Worm (Caenorhabditis elegans) whole organism, L1 larva: ENCODE measurements around the gene nmr-2.

Experiments used
- C04F5.9 ChIP-seq: sonication (generic microtip); optimal IDR thresholded peaks from 2 replicates; lab custom pipeline; 2016; ENCODE audit warnings: missing genetic modification characterization, missing compliant biosample characterization
- C16A3.4 ChIP-seq: fragments of 150-350 bp; optimal IDR thresholded peaks from 2 replicates; lab custom pipeline; 2014; ENCODE audit warnings: missing biosample characterization, missing genetic modification characterization
- F16B12.6 ChIP-seq: fragments of 150-350 bp; optimal IDR thresholded peaks from 2 replicates; lab custom pipeline; 2014; ENCODE audit warnings: missing biosample characterization, missing genetic modification characterization
- aha-1 ChIP-seq: fragments of 150-350 bp; optimal IDR thresholded peaks from 2 replicates; lab custom pipeline; 2014; ENCODE audit warnings: missing biosample characterization, missing genetic modification characterization
- aly-2 ChIP-seq: fragments of 150-350 bp; optimal IDR thresholded peaks from 2 replicates; lab custom pipeline; 2014; ENCODE audit warnings: missing biosample characterization, missing genetic modification characterization
- ceh-63 ChIP-seq: fragments of 200-800 bp; sonication (Bioruptor generic); optimal IDR thresholded peaks from 2 replicates; lab custom pipeline; 2018; ENCODE audit warnings: mild to moderate bottlenecking, missing genetic modification characterization, missing compliant biosample characterization
- ceh-8 ChIP-seq: fragments of 200-800 bp; sonication (Bioruptor generic); optimal IDR thresholded peaks from 2 replicates; lab custom pipeline; 2018; ENCODE audit warnings: mild to moderate bottlenecking, missing genetic modification characterization, moderate library complexity, missing compliant biosample characterization
- dpl-1 ChIP-seq, 3 experiments: fragments of 150-350 bp in 2 of 3; sonication (generic microtip) in 1 of 3; optimal IDR thresholded peaks; 2 replicates each; lab custom pipeline; 2014 to 2017; ENCODE audit warnings: missing biosample characterization in 3 of 3, missing genetic modification characterization in 3 of 3, missing genetic modification reagents in 3 of 3
- efl-1 ChIP-seq, 4 experiments: fragments of 150-350 bp; optimal IDR thresholded peaks in 3 of 4; peaks in 1 of 4; 1 replicate in 1 of 4; 2 replicates in 3 of 4; lab custom pipeline; 2014; ENCODE audit warnings: missing biosample characterization in 2 of 4, missing genetic modification characterization in 2 of 4, missing genetic modification reagents in 2 of 4
- efl-3 ChIP-seq: fragments of 200-800 bp; sonication (Bioruptor generic); optimal IDR thresholded peaks from 2 replicates; lab custom pipeline; 2018; ENCODE audit warnings: mild to moderate bottlenecking, missing genetic modification characterization, missing compliant biosample characterization
- elt-2 ChIP-seq: sonication (generic microtip); optimal IDR thresholded peaks from 2 replicates; lab custom pipeline; 2016; ENCODE audit warnings: missing genetic modification characterization, mild to moderate bottlenecking, inconsistent platforms, missing compliant biosample characterization, missing genetic modification reagents
- elt-3 ChIP-seq, 6 experiments: fragments of 150-350 bp in 1 of 6; sonication (generic microtip); optimal IDR thresholded peaks; 2 replicates each; lab custom pipeline; 2017 to 2018; ENCODE audit warnings: missing biosample characterization in 6 of 6, missing genetic modification characterization in 6 of 6, inconsistent platforms in 1 of 6
- ets-5 ChIP-seq: fragments of 200-800 bp; sonication (Bioruptor generic); IDR thresholded peaks from 2 replicates; pipeline ENCODE4 v1.3.6; 2022; ENCODE audit warnings: missing genetic modification characterization, missing compliant biosample characterization
- fkh-4 ChIP-seq: sonication (generic microtip); optimal IDR thresholded peaks from 2 replicates; lab custom pipeline; 2016; ENCODE audit warnings: missing compliant biosample characterization, missing genetic modification characterization, borderline replicate concordance
- fkh-8 ChIP-seq: sonication (generic microtip); optimal IDR thresholded peaks from 2 replicates; lab custom pipeline; 2016; ENCODE audit warnings: mild to moderate bottlenecking, missing genetic modification characterization, missing compliant biosample characterization
- grh-1 ChIP-seq: fragments of 200-800 bp; sonication (Bioruptor generic); IDR thresholded peaks from 2 replicates; pipeline ENCODE4 v1.3.6; 2022; ENCODE audit warnings: missing genetic modification reagents, missing genetic modification characterization, missing compliant biosample characterization
- hlh-17 ChIP-seq: fragments of 200-800 bp; sonication (Bioruptor generic); optimal IDR thresholded peaks from 2 replicates; lab custom pipeline; 2018; ENCODE audit warnings: missing genetic modification characterization, mild to moderate bottlenecking, missing compliant biosample characterization, moderate library complexity, borderline replicate concordance
- hpl-2 ChIP-seq: fragments of 150-350 bp; optimal IDR thresholded peaks from 2 replicates; lab custom pipeline; 2014; ENCODE audit warnings: missing biosample characterization, missing genetic modification reagents, missing genetic modification characterization
- lin-13 ChIP-seq: fragments of 150-350 bp; optimal IDR thresholded peaks from 2 replicates; lab custom pipeline; 2014; ENCODE audit warnings: missing biosample characterization, missing genetic modification reagents, missing genetic modification characterization
- lin-14 ChIP-seq: fragments of 200-800 bp; sonication (Bioruptor generic); optimal IDR thresholded peaks from 2 replicates; lab custom pipeline; 2018; ENCODE audit warnings: mild to moderate bottlenecking, missing genetic modification characterization, moderate library complexity, missing compliant biosample characterization
- lin-39 ChIP-seq: fragments of 150-350 bp; optimal IDR thresholded peaks from 2 replicates; lab custom pipeline; 2014; ENCODE audit warnings: missing biosample characterization, missing genetic modification reagents, missing genetic modification characterization
- lsy-2 ChIP-seq, 2 experiments: fragments of 150-350 bp; optimal IDR thresholded peaks; 2 replicates each; lab custom pipeline; 2014; ENCODE audit warnings: missing biosample characterization in 2 of 2, missing genetic modification characterization in 2 of 2
- mab-9 ChIP-seq: fragments of 200-800 bp; sonication (Bioruptor generic); IDR thresholded peaks from 2 replicates; pipeline ENCODE4 v1.3.6; 2022; ENCODE audit warnings: missing genetic modification reagents, missing genetic modification characterization, missing compliant biosample characterization
- mep-1 ChIP-seq: fragments of 150-350 bp; optimal IDR thresholded peaks from 2 replicates; lab custom pipeline; 2014; ENCODE audit warnings: missing biosample characterization, missing genetic modification characterization
- nhr-12 ChIP-seq: sonication (generic microtip); optimal IDR thresholded peaks from 2 replicates; lab custom pipeline; 2017; ENCODE audit warnings: missing biosample characterization, missing genetic modification characterization
- nhr-19 ChIP-seq: fragments of 200-800 bp; sonication (Bioruptor generic); conservative IDR thresholded peaks from 2 replicates; pipeline ENCODE4 v1.3.6; 2022; ENCODE audit warnings: missing genetic modification characterization, missing compliant biosample characterization
- nhr-20 ChIP-seq: sonication (generic microtip); optimal IDR thresholded peaks from 2 replicates; lab custom pipeline; 2016; ENCODE audit warnings: mild to moderate bottlenecking, missing genetic modification characterization, missing compliant biosample characterization
- nhr-28 ChIP-seq: fragments of 150-350 bp; optimal IDR thresholded peaks from 2 replicates; lab custom pipeline; 2014; ENCODE audit warnings: missing biosample characterization, missing genetic modification characterization
- nhr-47 ChIP-seq: sonication (generic microtip); optimal IDR thresholded peaks from 2 replicates; lab custom pipeline; 2016; ENCODE audit warnings: mild to moderate bottlenecking, missing genetic modification characterization, moderate library complexity, missing compliant biosample characterization
- nhr-71 ChIP-seq: sonication (generic microtip); optimal IDR thresholded peaks from 2 replicates; lab custom pipeline; 2016; ENCODE audit warnings: mild to moderate bottlenecking, missing genetic modification characterization, moderate library complexity, missing compliant biosample characterization
- nhr-85 ChIP-seq: sonication (generic microtip); peaks from one replicate; lab custom pipeline; 2016; ENCODE audit warnings: missing genetic modification characterization, inconsistent platforms, missing compliant biosample characterization
- pag-3 ChIP-seq: sonication (generic microtip); optimal IDR thresholded peaks from 2 replicates; lab custom pipeline; 2017; ENCODE audit warnings: missing genetic modification characterization, mild to moderate bottlenecking, missing compliant biosample characterization, antibody characterized with exemption, borderline replicate concordance; ENCODE audit not compliant: insufficient read depth
- pax-3 ChIP-seq: fragments of 200-800 bp; sonication (Bioruptor generic); optimal IDR thresholded peaks from 2 replicates; lab custom pipeline; 2018; ENCODE audit warnings: mild to moderate bottlenecking, missing genetic modification characterization, moderate library complexity, missing compliant biosample characterization
- rnt-1 ChIP-seq: sonication (generic microtip); optimal IDR thresholded peaks from 2 replicates; lab custom pipeline; 2016; ENCODE audit warnings: mild to moderate bottlenecking, missing genetic modification characterization, moderate library complexity, missing compliant biosample characterization
- skn-1 ChIP-seq: fragments of 150-350 bp; optimal IDR thresholded peaks from 2 replicates; lab custom pipeline; 2014; ENCODE audit warnings: missing biosample characterization, missing genetic modification characterization
- snpc-4 ChIP-seq: fragments of 150-350 bp; optimal IDR thresholded peaks from 2 replicates; lab custom pipeline; 2014; ENCODE audit warnings: missing biosample characterization, missing genetic modification characterization
- sox-4 ChIP-seq: sonication (generic microtip); optimal IDR thresholded peaks from 2 replicates; lab custom pipeline; 2016; ENCODE audit warnings: missing genetic modification characterization, missing compliant biosample characterization
- sptf-1 ChIP-seq: fragments of 150-350 bp; optimal IDR thresholded peaks from 2 replicates; lab custom pipeline; 2014; ENCODE audit warnings: missing biosample characterization, missing genetic modification characterization
- unc-130 ChIP-seq: fragments of 150-350 bp; optimal IDR thresholded peaks from 2 replicates; lab custom pipeline; 2017; ENCODE audit warnings: missing biosample characterization, missing genetic modification characterization, inconsistent platforms
- unc-86 ChIP-seq: sonication (generic microtip); optimal IDR thresholded peaks from 2 replicates; lab custom pipeline; 2016; ENCODE audit warnings: missing genetic modification characterization, missing compliant biosample characterization
- zag-1 ChIP-seq: fragments of 150-350 bp; optimal IDR thresholded peaks from 2 replicates; lab custom pipeline; 2014; ENCODE audit warnings: missing biosample characterization, missing genetic modification characterization
- zip-4 ChIP-seq: fragments of 200-800 bp; sonication (Bioruptor generic); optimal IDR thresholded peaks from 2 replicates; lab custom pipeline; 2018; ENCODE audit warnings: mild to moderate bottlenecking, missing genetic modification characterization, moderate library complexity, missing compliant biosample characterization
- ztf-11 ChIP-seq, 2 experiments: sonication (generic microtip); optimal IDR thresholded peaks; 2 replicates each; lab custom pipeline; 2016 to 2017; ENCODE audit warnings: missing genetic modification characterization in 2 of 2, missing biosample characterization in 1 of 2, missing compliant biosample characterization in 1 of 2

nmr-2 gene

ce11 chrV:15020732-15021131, 9.3 kb upstream of the nmr-2 start, which contains the start of gene F14H8.5:
F14H8.5 (plus strand) TSS chrV:15021032.
- TF ChIP-seq snpc-4 (tag; lab: Kevin White, UChicago): no peak
- no peak for TF ChIP-seq zip-4 (GFP tag; lab: Kevin White, UChicago)
- TF ChIP-seq elt-2 (tag; lab: Kevin White, UChicago): no peak
- TF ChIP-seq pax-3 (tag; lab: Kevin White, UChicago): no peak
- TF ChIP-seq efl-3 (GFP tag; lab: Kevin White, UChicago): no peak
- TF ChIP-seq sox-4: no peak
- TF ChIP-seq hpl-2 (GFP tag; lab: Kevin White, UChicago): no peak
- TF ChIP-seq nhr-19 (GFP tag; lab: Robert Waterston, UW): no peak
- no peak for TF ChIP-seq ztf-11 (tag; optimal IDR thresholded peaks at IDR 0.05; lab: Kevin White, UChicago)
- TF ChIP-seq lin-39 (tag; lab: Kevin White, UChicago): no peak
- no peak for TF ChIP-seq lin-13 (GFP tag; lab: Kevin White, UChicago)
- TF ChIP-seq aly-2 (tag; lab: Kevin White, UChicago): no peak
- no peak for TF ChIP-seq nhr-47 (tag; lab: Kevin White, UChicago)

- TF ChIP-seq efl-1 (optimal IDR thresholded peaks at IDR 0.05; lab: Kevin White, UChicago): no peak
- peak in 1 of 2 experiments; percentile 59 for TF ChIP-seq efl-1 (GFP tag; optimal IDR thresholded peaks at IDR 0.05 in 1 of 2; lab: Kevin White, UChicago)
- peak; percentile 1 for TF ChIP-seq ceh-8 (GFP tag; lab: Kevin White, UChicago)
- no peak for TF ChIP-seq nhr-71 (tag; lab: Kevin White, UChicago)
These were observed 8.8 kb upstream of the nmr-2 start, which contains the start of gene F14H8.2 for ce11 chrV:15020229-15020628. F14H8.2 (minus strand) TSS chrV:15020329.

- no peak for TF ChIP-seq zag-1 (tag; lab: Kevin White, UChicago)
- TF ChIP-seq skn-1 (tag; lab: Kevin White, UChicago): no peak
- no peak for TF ChIP-seq sox-4
- TF ChIP-seq unc-86: no peak
- TF ChIP-seq nhr-19 (GFP tag; lab: Robert Waterston, UW): no peak
- peak; percentile 2 for TF ChIP-seq nhr-71 (tag; lab: Kevin White, UChicago)
- TF ChIP-seq lsy-2 (tag; optimal IDR thresholded peaks at IDR 0.05; lab: Kevin White, UChicago): no peak
- no peak for TF ChIP-seq nhr-12 (tag; lab: Kevin White, UChicago)
- no peak for TF ChIP-seq dpl-1 (GFP tag; optimal IDR thresholded peaks at IDR 0.05; lab: Kevin White, UChicago)
- TF ChIP-seq nhr-85: peak; percentile 86
- TF ChIP-seq lin-14 (GFP tag; lab: Kevin White, UChicago): peak; percentile 60
- TF ChIP-seq sptf-1 (tag; lab: Kevin White, UChicago): no peak
- TF ChIP-seq aha-1 (tag; lab: Kevin White, UChicago): no peak
- TF ChIP-seq nhr-20 (tag; lab: Kevin White, UChicago): no peak
- TF ChIP-seq elt-3 (tag; optimal IDR thresholded peaks at IDR 0.05; lab: Kevin White, UChicago): peak in 1 of 6 experiments; percentile 16
- no peak for TF ChIP-seq ets-5 (GFP tag; lab: Robert Waterston, UW)
- 0 out of 2 replicates have a peak, but pooled peaks have one; percentile 26 for TF ChIP-seq grh-1
- TF ChIP-seq C16A3.4: no peak
These were observed 5.5 kb upstream of the nmr-2 start for ce11 chrV:15016795-15017429.

ce11 chrV:15015799-15016198, 4.3 kb upstream of the nmr-2 start:
- TF ChIP-seq nhr-28 (tag; lab: Kevin White, UChicago): no peak
- peak; percentile 54 for TF ChIP-seq nhr-85
- TF ChIP-seq elt-2 (tag; lab: Kevin White, UChicago): no peak
- TF ChIP-seq pag-3 (tag; lab: Kevin White, UChicago): no peak
- no peak for TF ChIP-seq snpc-4 (tag; lab: Kevin White, UChicago)
- no peak for TF ChIP-seq nhr-12 (tag; lab: Kevin White, UChicago)
- TF ChIP-seq mab-9 (GFP tag; lab: Robert Waterston, UW): no peak
- peak; percentile 4 for TF ChIP-seq mep-1 (tag; lab: Kevin White, UChicago)
- TF ChIP-seq ceh-63 (GFP tag; lab: Kevin White, UChicago): no peak
- no peak for TF ChIP-seq C04F5.9 (tag; lab: Kevin White, UChicago)
- TF ChIP-seq fkh-4 (tag; lab: Kevin White, UChicago): no peak
- peak; percentile 48 for TF ChIP-seq nhr-71 (tag; lab: Kevin White, UChicago)
- no peak for TF ChIP-seq lin-13 (GFP tag; lab: Kevin White, UChicago)
- TF ChIP-seq nhr-20 (tag; lab: Kevin White, UChicago): no peak
- TF ChIP-seq F16B12.6 (tag; lab: Kevin White, UChicago): no peak
- no peak for TF ChIP-seq hpl-2 (GFP tag; lab: Kevin White, UChicago)
- TF ChIP-seq ets-5 (GFP tag; lab: Robert Waterston, UW): no peak
- peak; percentile 11 for TF ChIP-seq rnt-1 (tag; lab: Kevin White, UChicago)
- TF ChIP-seq hlh-17: no peak
- TF ChIP-seq fkh-8 (tag; lab: Kevin White, UChicago): no peak
- peak; percentile 44 for TF ChIP-seq lin-14 (GFP tag; lab: Kevin White, UChicago)
- TF ChIP-seq efl-1 (optimal IDR thresholded peaks at IDR 0.05; lab: Kevin White, UChicago): no peak
- no peak for TF ChIP-seq efl-1 (GFP tag; optimal IDR thresholded peaks at IDR 0.05 in 1 of 2; lab: Kevin White, UChicago)
- no peak for TF ChIP-seq unc-130 (tag; lab: Kevin White, UChicago)
